Fruit fly (Drosophila melanogaster) whole organism, embryonic: ENCODE measurements around the gene ry.

Experiments
- Ada2b ChIP-seq: fragments of 200-800 bp; sonication (Bioruptor generic); IDR thresholded peaks from 2 replicates; pipeline ENCODE4 v1.3.6; 2022; ENCODE audit warnings: missing biosample characterization, missing genetic modification characterization
- Atf6 ChIP-seq: fragments of 200-800 bp; sonication (Bioruptor generic); IDR thresholded peaks from 2 replicates; pipeline ENCODE4 v1.3.6; 2022; ENCODE audit warnings: missing biosample characterization, missing genetic modification characterization
- B-H1 ChIP-seq: fragments of 200-800 bp; sonication (Bioruptor generic); IDR thresholded peaks from 3 replicates; pipeline ENCODE4 v1.3.6; 2022; ENCODE audit warnings: missing biosample characterization, missing genetic modification characterization
- BtbVII ChIP-seq: fragments of 200-800 bp; sonication (Bioruptor generic); optimal IDR thresholded peaks from 3 replicates; lab custom pipeline; 2017; ENCODE audit warnings: missing biosample characterization, mild to moderate bottlenecking, missing genetic modification characterization
- Bteb2 ChIP-seq: fragments of 200-800 bp; sonication (Bioruptor generic); optimal IDR thresholded peaks from 2 replicates; lab custom pipeline; 2016; ENCODE audit warnings: missing biosample characterization, missing genetic modification characterization
- CG10462 ChIP-seq: fragments of 200-800 bp; sonication (Bioruptor generic); optimal IDR thresholded peaks from 2 replicates; lab custom pipeline; 2016; ENCODE audit warnings: missing biosample characterization, missing genetic modification characterization
- CG10543 ChIP-seq: fragments of 200-800 bp; sonication (Bioruptor generic); optimal IDR thresholded peaks from 3 replicates; lab custom pipeline; 2017; ENCODE audit warnings: missing biosample characterization, mild to moderate bottlenecking, missing genetic modification characterization, moderate library complexity
- CG11696 ChIP-seq: fragments of 200-800 bp; sonication (Bioruptor generic); IDR thresholded peaks from 2 replicates; pipeline ENCODE4 v1.3.6; 2022; ENCODE audit warnings: missing biosample characterization, missing genetic modification characterization
- CG12219 ChIP-seq: fragments of 200-800 bp; sonication (Bioruptor generic); optimal IDR thresholded peaks from 3 replicates; lab custom pipeline; 2018; ENCODE audit warnings: missing biosample characterization, mild to moderate bottlenecking, missing genetic modification characterization
- CG12769 ChIP-seq: fragments of 200-800 bp; sonication (Bioruptor generic); optimal IDR thresholded peaks from 2 replicates; lab custom pipeline; 2019; ENCODE audit warnings: missing biosample characterization, mild to moderate bottlenecking, missing genetic modification characterization, moderate library complexity
- CG12942 ChIP-seq: fragments of 200-800 bp; sonication (Bioruptor generic); optimal IDR thresholded peaks from 3 replicates; lab custom pipeline; 2016; ENCODE audit warnings: missing biosample characterization, missing genetic modification characterization
- CG13123 ChIP-seq: fragments of 200-800 bp; sonication (Bioruptor generic); optimal IDR thresholded peaks from 2 replicates; lab custom pipeline; 2016; ENCODE audit warnings: missing biosample characterization, missing genetic modification characterization
- CG14667 ChIP-seq: fragments of 200-800 bp; sonication (Bioruptor generic); IDR thresholded peaks from 2 replicates; pipeline ENCODE4 v1.3.6; 2022; ENCODE audit warnings: missing biosample characterization, missing genetic modification characterization
- CG15269 ChIP-seq: fragments of 200-800 bp; sonication (Bioruptor generic); optimal IDR thresholded peaks from 2 replicates; lab custom pipeline; 2018; ENCODE audit warnings: missing biosample characterization, mild to moderate bottlenecking, missing genetic modification characterization, moderate library complexity
- CG1647 ChIP-seq: fragments of 200-800 bp; sonication (Bioruptor generic); optimal IDR thresholded peaks from 3 replicates; lab custom pipeline; 2016; ENCODE audit warnings: missing biosample characterization, missing genetic modification characterization
- CG16863 ChIP-seq: fragments of 200-800 bp; sonication (Bioruptor generic); optimal IDR thresholded peaks from 3 replicates; lab custom pipeline; 2016; ENCODE audit warnings: missing biosample characterization, missing genetic modification characterization
- CG18262 ChIP-seq: fragments of 200-800 bp; optimal IDR thresholded peaks from 3 replicates; lab custom pipeline; 2019; ENCODE audit warnings: missing biosample characterization, mild to moderate bottlenecking, missing genetic modification characterization, moderate library complexity
- CG32532 ChIP-seq: fragments of 200-800 bp; sonication (Bioruptor generic); IDR thresholded peaks from 2 replicates; pipeline ENCODE4 v1.3.6; 2022; ENCODE audit warnings: missing biosample characterization, missing genetic modification characterization
- CG3407 ChIP-seq: fragments of 200-800 bp; sonication (Bioruptor generic); optimal IDR thresholded peaks from 2 replicates; lab custom pipeline; 2018; ENCODE audit warnings: missing biosample characterization, mild to moderate bottlenecking, missing genetic modification characterization
- CG42726 ChIP-seq: fragments of 200-800 bp; sonication (Bioruptor generic); IDR thresholded peaks from 2 replicates; pipeline ENCODE4 v1.3.6; 2022; ENCODE audit warnings: missing biosample characterization, missing genetic modification characterization; ENCODE audit not compliant: partially characterized antibody
- CG5245 ChIP-seq: fragments of 200-800 bp; sonication (Bioruptor generic); optimal IDR thresholded peaks from 3 replicates; lab custom pipeline; 2016; ENCODE audit warnings: missing biosample characterization, missing genetic modification characterization
- CG7372 ChIP-seq: fragments of 200-800 bp; sonication (Bioruptor generic); IDR thresholded peaks from 2 replicates; pipeline ENCODE4 v1.3.6; 2022; ENCODE audit warnings: missing biosample characterization, missing genetic modification characterization
- CG8478 ChIP-seq: fragments of >200 bp; optimal IDR thresholded peaks from 2 replicates; lab custom pipeline; 2018
- CG8924 ChIP-seq: fragments of 200-800 bp; optimal IDR thresholded peaks from 3 replicates; lab custom pipeline; 2019; ENCODE audit warnings: missing biosample characterization, mild to moderate bottlenecking, missing genetic modification characterization, moderate library complexity
- CG8944 ChIP-seq: fragments of 200-800 bp; sonication (Bioruptor generic); optimal IDR thresholded peaks from 3 replicates; lab custom pipeline; 2016; ENCODE audit warnings: missing biosample characterization, missing genetic modification characterization
- CG9932 ChIP-seq: fragments of 200-800 bp; sonication (Bioruptor generic); IDR thresholded peaks from 2 replicates; pipeline ENCODE4 v1.3.6; 2022; ENCODE audit warnings: missing biosample characterization, missing genetic modification characterization
- Deaf1 ChIP-seq: fragments of 200-800 bp; optimal IDR thresholded peaks from 3 replicates; lab custom pipeline; 2019; ENCODE audit warnings: missing biosample characterization, mild to moderate bottlenecking, missing genetic modification characterization, moderate library complexity
- Fer2 ChIP-seq: fragments of 200-800 bp; sonication (Bioruptor generic); optimal IDR thresholded peaks from 2 replicates; lab custom pipeline; 2018; ENCODE audit warnings: missing biosample characterization, mild to moderate bottlenecking, missing genetic modification characterization, moderate library complexity
- HLH4C ChIP-seq: fragments of 200-800 bp; sonication (Bioruptor generic); IDR thresholded peaks from 3 replicates; pipeline ENCODE4 v1.3.6; 2022; ENCODE audit warnings: missing biosample characterization, missing genetic modification characterization; ENCODE audit not compliant: partially characterized antibody
- Hmr ChIP-seq: fragments of 200-800 bp; sonication (Bioruptor generic); optimal IDR thresholded peaks from 3 replicates; lab custom pipeline; 2017; ENCODE audit warnings: mild to moderate bottlenecking, missing biosample characterization, missing genetic modification reagents, missing genetic modification characterization
- Lhr ChIP-seq: fragments of 200-800 bp; sonication (Bioruptor generic); optimal IDR thresholded peaks from 3 replicates; lab custom pipeline; 2017; ENCODE audit warnings: mild to moderate bottlenecking, missing biosample characterization, missing genetic modification reagents, missing genetic modification characterization
- NFAT ChIP-seq: fragments of 200-800 bp; sonication (Bioruptor generic); IDR thresholded peaks from 2 replicates; pipeline ENCODE4 v1.3.6; 2022; ENCODE audit warnings: missing biosample characterization, missing genetic modification characterization
- NfI ChIP-seq: fragments of 200-800 bp; sonication (Bioruptor generic); optimal IDR thresholded peaks from 3 replicates; lab custom pipeline; 2018; ENCODE audit warnings: missing biosample characterization, mild to moderate bottlenecking, missing genetic modification characterization, moderate library complexity
- abd-A ChIP-seq: fragments of 200-800 bp; sonication (Bioruptor generic); optimal IDR thresholded peaks from 3 replicates; lab custom pipeline; 2019; ENCODE audit warnings: missing biosample characterization, mild to moderate bottlenecking, missing genetic modification characterization, moderate library complexity
- caup ChIP-seq: fragments of 200-800 bp; sonication (Bioruptor generic); optimal IDR thresholded peaks from 3 replicates; lab custom pipeline; 2017; ENCODE audit warnings: missing biosample characterization, mild to moderate bottlenecking, missing genetic modification characterization, moderate library complexity; ENCODE audit not compliant: severe bottlenecking
- chif ChIP-seq, 2 experiments: fragments of 200-800 bp; sonication (Bioruptor generic); optimal IDR thresholded peaks; 3 replicates each; lab custom pipeline; 2016; ENCODE audit warnings: missing biosample characterization in 2 of 2, missing genetic modification characterization in 2 of 2
- ci ChIP-seq: fragments of 200-800 bp; sonication (Bioruptor generic); IDR thresholded peaks from 3 replicates; pipeline ENCODE4 v1.3.6; 2022; ENCODE audit warnings: missing biosample characterization, missing genetic modification characterization
- crc ChIP-seq: fragments of 200-800 bp; sonication (Bioruptor generic); optimal IDR thresholded peaks from 2 replicates; lab custom pipeline; 2016; ENCODE audit warnings: missing biosample characterization, missing genetic modification characterization
- gem ChIP-seq: fragments of 200-800 bp; sonication (Bioruptor generic); optimal IDR thresholded peaks from 2 replicates; lab custom pipeline; 2019; ENCODE audit warnings: missing biosample characterization, mild to moderate bottlenecking, missing genetic modification characterization, moderate library complexity
- gro ChIP-seq: fragments of 200-800 bp; sonication (Bioruptor generic); optimal IDR thresholded peaks from 2 replicates; lab custom pipeline; 2016; ENCODE audit warnings: missing biosample characterization, missing genetic modification characterization
- jing ChIP-seq: fragments of 200-800 bp; sonication (Bioruptor generic); optimal IDR thresholded peaks from 2 replicates; lab custom pipeline; 2018; ENCODE audit warnings: missing biosample characterization, mild to moderate bottlenecking, missing genetic modification characterization
- kay ChIP-seq: fragments of 200-800 bp; sonication (Bioruptor generic); optimal IDR thresholded peaks from 2 replicates; lab custom pipeline; 2016; ENCODE audit warnings: missing biosample characterization, missing genetic modification characterization
- klu ChIP-seq: fragments of 200-800 bp; sonication (Bioruptor generic); IDR thresholded peaks from 2 replicates; pipeline ENCODE4 v1.3.6; 2022; ENCODE audit warnings: missing biosample characterization, missing genetic modification characterization
- knrl ChIP-seq: fragments of 200-800 bp; sonication (Bioruptor generic); IDR thresholded peaks from 3 replicates; pipeline ENCODE4 v1.3.6; 2022; ENCODE audit warnings: missing biosample characterization, missing genetic modification characterization; ENCODE audit not compliant: partially characterized antibody
- mld ChIP-seq: fragments of 200-800 bp; sonication (Bioruptor generic); IDR thresholded peaks from 3 replicates; pipeline ENCODE4 v1.3.6; 2022; ENCODE audit warnings: missing biosample characterization, missing genetic modification characterization; ENCODE audit not compliant: partially characterized antibody
- nerfin-2 ChIP-seq: fragments of 200-800 bp; sonication (Bioruptor generic); IDR thresholded peaks from 2 replicates; pipeline ENCODE4 v1.3.6; 2022; ENCODE audit warnings: missing biosample characterization, missing genetic modification characterization; ENCODE audit not compliant: partially characterized antibody
- run ChIP-seq: fragments of 200-800 bp; sonication (Bioruptor generic); optimal IDR thresholded peaks from 3 replicates; lab custom pipeline; 2018; ENCODE audit warnings: missing biosample characterization, mild to moderate bottlenecking, missing genetic modification characterization
- seq ChIP-seq: fragments of 200-800 bp; sonication (Bioruptor generic); IDR thresholded peaks from 2 replicates; pipeline ENCODE4 v1.3.6; 2022; ENCODE audit warnings: missing biosample characterization, missing genetic modification characterization
- shn ChIP-seq: fragments of 200-800 bp; sonication (Bioruptor generic); optimal IDR thresholded peaks from 3 replicates; lab custom pipeline; 2016; ENCODE audit warnings: missing biosample characterization, missing genetic modification characterization
- sim ChIP-seq: fragments of 200-800 bp; sonication (Bioruptor generic); IDR thresholded peaks from 2 replicates; pipeline ENCODE4 v1.3.6; 2022; ENCODE audit warnings: missing biosample characterization, missing genetic modification characterization
- tx ChIP-seq: fragments of 200-800 bp; sonication (Bioruptor generic); optimal IDR thresholded peaks from 2 replicates; lab custom pipeline; 2016; ENCODE audit warnings: missing biosample characterization, missing genetic modification characterization

The ry gene

DNA sequence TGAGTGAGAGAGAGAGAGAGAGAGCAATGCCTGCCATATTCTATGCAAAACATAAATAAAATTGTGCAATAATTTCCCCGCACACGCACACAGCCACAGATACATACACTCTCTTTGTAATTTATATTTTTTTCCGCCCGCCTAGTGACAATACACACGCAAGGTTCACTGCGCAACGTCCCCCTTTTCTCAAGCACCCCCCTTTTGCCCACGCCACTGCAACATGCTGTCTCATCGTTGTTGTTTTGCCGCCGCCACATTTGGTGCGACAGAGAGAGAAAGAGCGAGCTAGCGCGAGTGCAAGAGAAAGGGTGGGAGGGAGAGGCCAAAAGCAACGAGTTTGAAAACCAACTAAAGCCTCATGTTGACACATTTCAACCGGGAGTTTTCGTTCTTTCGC, 20.0 kb upstream of the ry start (continued):
- TF ChIP-seq CG12219 (GFP tag; lab: Kevin White, UChicago) (no peak), CG1647 (GFP tag; lab: Kevin White, UChicago) (peak; percentile 66), CG9932 (peak; percentile 67), gro (GFP tag; lab: Kevin White, UChicago) (peak; percentile 61), kay (peak; percentile 80), CG12769 (no peak), mld (GFP tag; lab: Robert Waterston, UW) (no peak), Lhr (no peak), CG14667 (GFP tag; lab: Robert Waterston, UW) (peak; percentile 38; the same call in 1 of the 2 replicates), CG16863 (GFP tag; lab: Kevin White, UChicago) (peak; percentile 52), Deaf1 (peak; percentile 26), nerfin-2 (GFP tag; lab: Robert Waterston, UW) (no peak), jing (no peak), CG5245 (peak; percentile 29), caup (peak; percentile 53), CG7372 (GFP tag; lab: Robert Waterston, UW) (peak; percentile 7; the same call in 1 of the 2 replicates), CG13123 (no peak), Atf6 (GFP tag; lab: Robert Waterston, UW) (peak; percentile 46; the same call in 1 of the 2 replicates), CG3407 (GFP tag; lab: Kevin White, UChicago) (no peak), CG11696 (GFP tag; lab: Robert Waterston, UW) (peak; percentile 42; the same call in 1 of the 2 replicates), NfI (GFP tag; lab: Kevin White, UChicago) (peak; percentile 58), HLH4C (GFP tag; lab: Robert Waterston, UW) (no peak), CG10462 (no peak), run (tag; lab: Kevin White, UChicago) (no peak), seq (GFP tag; lab: Robert Waterston, UW) (no peak), sim (GFP tag; lab: Robert Waterston, UW) (0 out of 2 replicates have a peak, but pooled peaks have one; percentile 30), tx (GFP tag; lab: Kevin White, UChicago) (peak; percentile 21), CG12942 (GFP tag; lab: Kevin White, UChicago) (peak; percentile 49), CG15269 (tag; lab: Kevin White, UChicago) (no peak), CG32532 (GFP tag; lab: Robert Waterston, UW) (peak; percentile 68; the same call in 1 of the 2 replicates), shn (peak; percentile 22), klu (GFP tag; lab: Robert Waterston, UW) (peak; percentile 44; the same call in 1 of the 2 replicates), BtbVII (GFP tag; lab: Kevin White, UChicago) (peak; percentile 44), CG8478 (lab: Kevin White, UChicago) (peak; percentile 89), CG18262 (tag; lab: Kevin White, UChicago) (peak; percentile 40), CG8944 (peak; percentile 66), gem (tag; lab: Kevin White, UChicago) (no peak), abd-A (tag; lab: Kevin White, UChicago) (peak; percentile 57), CG42726 (GFP tag; lab: Robert Waterston, UW) (0 out of 2 replicates have a peak, but pooled peaks have one; percentile 52), Hmr (peak; percentile 57), B-H1 (GFP tag; lab: Robert Waterston, UW) (peak; percentile 54; the same call in 2 of the 3 replicates), ci (GFP tag; lab: Robert Waterston, UW) (peak; percentile 82), chif (GFP tag; optimal IDR thresholded peaks at IDR 0.05; lab: Kevin White, UChicago) (peak; percentile 58 to 62), CG8924 (tag; lab: Kevin White, UChicago) (peak; percentile 65), knrl (GFP tag; lab: Robert Waterston, UW) (peak; percentile 16; the same call in 1 of the 3 replicates), crc (peak; percentile 54), Ada2b (GFP tag; lab: Robert Waterston, UW) (peak; percentile 77), NFAT (GFP tag; lab: Robert Waterston, UW) (peak; percentile 58), Fer2 (tag; lab: Kevin White, UChicago) (no peak), CG10543 (GFP tag; lab: Kevin White, UChicago) (peak; percentile 61), Bteb2 (no peak)
